Fruit fly (Drosophila melanogaster) whole organism, embryonic: ENCODE results near the gene CG10274.

Source experiments
- Antp ChIP-seq: fragments of 200-800 bp; sonication (Bioruptor generic); optimal IDR thresholded peaks from 3 replicates; lab custom pipeline; 2016; ENCODE audit warnings: missing biosample characterization, missing genetic modification characterization
- Bdp1 ChIP-seq: fragments of 200-800 bp; sonication (Bioruptor generic); optimal IDR thresholded peaks from 3 replicates; lab custom pipeline; 2016; ENCODE audit warnings: missing biosample characterization, missing genetic modification characterization
- CG11085 ChIP-seq: fragments of 200-800 bp; sonication (Bioruptor generic); IDR thresholded peaks from 2 replicates; pipeline ENCODE4 v1.3.6; 2022; ENCODE audit warnings: missing biosample characterization, missing genetic modification characterization
- CG11560 ChIP-seq: fragments of 200-800 bp; sonication (Bioruptor generic); IDR thresholded peaks from 3 replicates; pipeline ENCODE4 v1.3.6; 2022; ENCODE audit warnings: missing biosample characterization, missing genetic modification characterization
- CG12391 ChIP-seq: fragments of 200-800 bp; sonication (Bioruptor generic); optimal IDR thresholded peaks from 3 replicates; lab custom pipeline; 2018; ENCODE audit warnings: missing biosample characterization, mild to moderate bottlenecking, missing genetic modification characterization, moderate library complexity
- CG13424 ChIP-seq: fragments of 200-800 bp; sonication (Bioruptor generic); optimal IDR thresholded peaks from 2 replicates; lab custom pipeline; 2019; ENCODE audit warnings: missing biosample characterization, mild to moderate bottlenecking, missing genetic modification characterization, moderate library complexity
- CG15269 ChIP-seq: fragments of 200-800 bp; sonication (Bioruptor generic); optimal IDR thresholded peaks from 2 replicates; lab custom pipeline; 2018; ENCODE audit warnings: missing biosample characterization, mild to moderate bottlenecking, missing genetic modification characterization, moderate library complexity
- CG17328 ChIP-seq: fragments of 200-800 bp; sonication (Bioruptor generic); IDR thresholded peaks from 2 replicates; pipeline ENCODE4 v1.3.6; 2022; ENCODE audit warnings: missing biosample characterization, missing genetic modification characterization
- CG18262 ChIP-seq: fragments of 200-800 bp; optimal IDR thresholded peaks from 3 replicates; lab custom pipeline; 2019; ENCODE audit warnings: missing biosample characterization, mild to moderate bottlenecking, missing genetic modification characterization, moderate library complexity
- CG2129 ChIP-seq: fragments of 200-800 bp; sonication (Bioruptor generic); IDR thresholded peaks from 2 replicates; pipeline ENCODE4 v1.3.6; 2022; ENCODE audit warnings: missing biosample characterization, missing genetic modification characterization; ENCODE audit not compliant: partially characterized antibody
- CG34422 ChIP-seq: fragments of 200-800 bp; sonication (Bioruptor generic); IDR thresholded peaks from 3 replicates; pipeline ENCODE4 v1.3.6; 2022; ENCODE audit warnings: missing biosample characterization, missing genetic modification characterization
- CG3838 ChIP-seq: fragments of 200-800 bp; sonication (Bioruptor generic); optimal IDR thresholded peaks from 3 replicates; lab custom pipeline; 2016; ENCODE audit warnings: missing biosample characterization, missing genetic modification characterization
- CG4820 ChIP-seq: fragments of 200-800 bp; sonication (Bioruptor generic); optimal IDR thresholded peaks from 3 replicates; lab custom pipeline; 2016; ENCODE audit warnings: missing biosample characterization, missing genetic modification characterization
- CG5180 ChIP-seq: fragments of 200-800 bp; sonication (Bioruptor generic); optimal IDR thresholded peaks from 3 replicates; lab custom pipeline; 2017; ENCODE audit warnings: missing biosample characterization, missing genetic modification characterization, mild to moderate bottlenecking, moderate library complexity, missing genetic modification reagents
- CG6654 ChIP-seq: fragments of 200-800 bp; sonication (Bioruptor generic); optimal IDR thresholded peaks from 2 replicates; lab custom pipeline; 2017; ENCODE audit warnings: missing biosample characterization, mild to moderate bottlenecking, missing genetic modification characterization
- CG7786 ChIP-seq: fragments of 200-800 bp; sonication (Bioruptor generic); optimal IDR thresholded peaks from 2 replicates; lab custom pipeline; 2016; ENCODE audit warnings: missing biosample characterization, missing genetic modification characterization
- CG9727 ChIP-seq: fragments of 200-800 bp; sonication (Bioruptor generic); optimal IDR thresholded peaks from 3 replicates; lab custom pipeline; 2017; ENCODE audit warnings: missing biosample characterization, mild to moderate bottlenecking, missing genetic modification characterization
- CkIIα-i1 ChIP-seq: fragments of 200-800 bp; sonication (Bioruptor generic); IDR thresholded peaks from 2 replicates; pipeline ENCODE4 v1.3.6; 2022; ENCODE audit warnings: missing biosample characterization, missing genetic modification characterization
- Deaf1 ChIP-seq: fragments of 200-800 bp; optimal IDR thresholded peaks from 3 replicates; lab custom pipeline; 2019; ENCODE audit warnings: missing biosample characterization, mild to moderate bottlenecking, missing genetic modification characterization, moderate library complexity
- Doc2 ChIP-seq: fragments of 200-800 bp; sonication (Bioruptor generic); IDR thresholded peaks from 2 replicates; pipeline ENCODE4 v1.3.6; 2022; ENCODE audit warnings: missing biosample characterization, missing genetic modification characterization
- Gug ChIP-seq: fragments of 200-800 bp; sonication (Bioruptor generic); IDR thresholded peaks from 4 replicates; pipeline ENCODE4 v1.3.6; 2022; ENCODE audit warnings: missing biosample characterization, missing genetic modification characterization
- Nf-YB ChIP-seq: fragments of 200-800 bp; sonication (Bioruptor generic); optimal IDR thresholded peaks from 3 replicates; lab custom pipeline; 2019; ENCODE audit warnings: missing biosample characterization, mild to moderate bottlenecking, missing genetic modification characterization, moderate library complexity
- Nf-YC ChIP-seq: fragments of 200-800 bp; optimal IDR thresholded peaks from 3 replicates; lab custom pipeline; 2019; ENCODE audit warnings: missing biosample characterization, mild to moderate bottlenecking, missing genetic modification characterization, moderate library complexity
- Oli ChIP-seq: fragments of 200-800 bp; sonication (Bioruptor generic); optimal IDR thresholded peaks from 2 replicates; lab custom pipeline; 2018; ENCODE audit warnings: missing biosample characterization, mild to moderate bottlenecking, missing genetic modification characterization, moderate library complexity
- Ravus ChIP-seq: fragments of 200-800 bp; sonication (Bioruptor generic); IDR thresholded peaks from 2 replicates; pipeline ENCODE4 v1.3.6; 2022; ENCODE audit warnings: missing biosample characterization, missing genetic modification characterization
- Rfx ChIP-seq: fragments of 200-800 bp; sonication (Bioruptor generic); IDR thresholded peaks from 2 replicates; pipeline ENCODE4 v1.3.6; 2022; ENCODE audit warnings: missing biosample characterization, missing genetic modification characterization
- Taf1 ChIP-seq: fragments of 200-800 bp; sonication (Bioruptor generic); IDR thresholded peaks from 2 replicates; pipeline ENCODE4 v1.3.6; 2022; ENCODE audit warnings: missing biosample characterization, missing genetic modification characterization
- Usf ChIP-seq: fragments of 200-800 bp; sonication (Bioruptor generic); optimal IDR thresholded peaks from 2 replicates; lab custom pipeline; 2017; ENCODE audit warnings: missing genotype, missing biosample characterization, missing genetic modification characterization
- chn ChIP-seq: fragments of 200-800 bp; sonication (Bioruptor generic); optimal IDR thresholded peaks from 2 replicates; lab custom pipeline; 2016; ENCODE audit warnings: missing biosample characterization, missing genetic modification characterization
- ci ChIP-seq: fragments of 200-800 bp; sonication (Bioruptor generic); IDR thresholded peaks from 3 replicates; pipeline ENCODE4 v1.3.6; 2022; ENCODE audit warnings: missing biosample characterization, missing genetic modification characterization
- disco-r ChIP-seq: fragments of 200-800 bp; sonication (Bioruptor generic); optimal IDR thresholded peaks from 2 replicates; lab custom pipeline; 2016; ENCODE audit warnings: missing biosample characterization, missing genetic modification characterization
- ems ChIP-seq: fragments of 200-800 bp; sonication (Bioruptor generic); optimal IDR thresholded peaks from 3 replicates; lab custom pipeline; 2016; ENCODE audit warnings: missing biosample characterization, missing genetic modification characterization
- exex ChIP-seq: fragments of 200-800 bp; sonication (Bioruptor generic); optimal IDR thresholded peaks from 4 replicates; lab custom pipeline; 2018; ENCODE audit warnings: missing biosample characterization, mild to moderate bottlenecking, missing genetic modification characterization, moderate library complexity
- gt ChIP-seq: fragments of 200-800 bp; sonication (Bioruptor generic); IDR thresholded peaks from 2 replicates; pipeline ENCODE4 v1.3.6; 2022; ENCODE audit warnings: missing biosample characterization, missing genetic modification characterization
- hb ChIP-seq: fragments of 200-800 bp; sonication (Bioruptor generic); IDR thresholded peaks from 3 replicates; pipeline ENCODE4 v1.3.6; 2022; ENCODE audit warnings: missing biosample characterization, missing genetic modification characterization; ENCODE audit not compliant: partially characterized antibody
- jigr1 ChIP-seq: fragments of 200-800 bp; sonication (Bioruptor generic); IDR thresholded peaks from 3 replicates; pipeline ENCODE4 v1.3.6; 2022; ENCODE audit warnings: missing biosample characterization, missing genetic modification characterization
- kah ChIP-seq: fragments of 200-800 bp; sonication (Bioruptor generic); optimal IDR thresholded peaks from 2 replicates; lab custom pipeline; 2018; ENCODE audit warnings: missing biosample characterization, mild to moderate bottlenecking, missing genetic modification characterization
- lilli ChIP-seq: fragments of 200-800 bp; sonication (Bioruptor generic); optimal IDR thresholded peaks from 3 replicates; lab custom pipeline; 2016; ENCODE audit warnings: missing biosample characterization, missing genetic modification characterization
- lola ChIP-seq, 3 experiments: fragments of >200 bp in 2 of 3; fragments of 200-800 bp in 1 of 3; sonication (Bioruptor generic) in 1 of 3; optimal IDR thresholded peaks; 2 replicates each; lab custom pipeline; 2017 to 2019; ENCODE audit warnings: missing biosample characterization in 3 of 3, missing genetic modification characterization in 3 of 3, mild to moderate bottlenecking in 1 of 3, moderate library complexity in 1 of 3
- nerfin-1 ChIP-seq: fragments of 200-800 bp; sonication (Bioruptor generic); optimal IDR thresholded peaks from 3 replicates; lab custom pipeline; 2019; ENCODE audit warnings: missing biosample characterization, mild to moderate bottlenecking, missing genetic modification characterization, moderate library complexity
- phol ChIP-seq: fragments of 200-800 bp; sonication (Bioruptor generic); optimal IDR thresholded peaks from 3 replicates; lab custom pipeline; 2018; ENCODE audit warnings: missing biosample characterization, mild to moderate bottlenecking, missing genetic modification characterization, moderate library complexity
- pnt ChIP-seq: fragments of 200-800 bp; sonication (Bioruptor generic); optimal IDR thresholded peaks from 3 replicates; lab custom pipeline; 2016; ENCODE audit warnings: missing biosample characterization, missing genetic modification characterization
- sc ChIP-seq, 3 experiments: fragments of >200 bp in 2 of 3; fragments of 200-800 bp in 1 of 3; sonication (Bioruptor generic) in 1 of 3; optimal IDR thresholded peaks; 2 replicates in 2 of 3; 3 replicates in 1 of 3; lab custom pipeline; 2017; ENCODE audit warnings: mild to moderate bottlenecking in 1 of 3, missing biosample characterization in 1 of 3, missing genetic modification characterization in 1 of 3, missing genetic modification reagents in 1 of 3
- seq ChIP-seq: fragments of 200-800 bp; sonication (Bioruptor generic); IDR thresholded peaks from 2 replicates; pipeline ENCODE4 v1.3.6; 2022; ENCODE audit warnings: missing biosample characterization, missing genetic modification characterization
- slbo ChIP-seq: fragments of 200-800 bp; sonication (Bioruptor generic); IDR thresholded peaks from 2 replicates; pipeline ENCODE4 v1.3.6; 2022; ENCODE audit warnings: missing biosample characterization, missing genetic modification characterization
- so ChIP-seq: fragments of 200-800 bp; sonication (Bioruptor generic); IDR thresholded peaks from 3 replicates; pipeline ENCODE4 v1.3.6; 2022; ENCODE audit warnings: missing biosample characterization, missing genetic modification characterization
- tll ChIP-seq, 2 experiments: fragments of 200-800 bp in 1 of 2; fragments of >200 bp in 1 of 2; sonication (Bioruptor generic) in 1 of 2; optimal IDR thresholded peaks; 2 replicates each; lab custom pipeline; 2017 to 2019; ENCODE audit warnings: missing biosample characterization in 2 of 2, missing genetic modification characterization in 2 of 2, mild to moderate bottlenecking in 1 of 2, moderate library complexity in 1 of 2
- usp ChIP-seq: fragments of >200 bp; optimal IDR thresholded peaks from 2 replicates; lab custom pipeline; 2017; ENCODE audit warnings: missing biosample characterization, missing genetic modification characterization
- vnd ChIP-seq: fragments of 200-800 bp; sonication (Bioruptor generic); IDR thresholded peaks from 3 replicates; pipeline ENCODE4 v1.3.6; 2022; ENCODE audit warnings: missing biosample characterization, missing genetic modification characterization; ENCODE audit not compliant: partially characterized antibody
- zfh1 ChIP-seq: fragments of 200-800 bp; sonication (Bioruptor generic); IDR thresholded peaks from 3 replicates; pipeline ENCODE4 v1.3.6; 2022; ENCODE audit warnings: missing biosample characterization, missing genetic modification characterization

Gene CG10274

dm6 chr3L:6181776-6182175 lies at the start of gene CG10274 (continued):
- peak; percentile 53; the same call in 1 of the 3 replicates for TF ChIP-seq zfh1
- no peak for TF ChIP-seq Doc2
- TF ChIP-seq Taf1, result no peak
- TF ChIP-seq Oli, result peak; percentile 68
- TF ChIP-seq exex (tag; lab: Kevin White, UChicago), result no peak
- no peak for TF ChIP-seq seq (GFP tag; lab: Robert Waterston, UW)
- peak; percentile 76 for TF ChIP-seq CG18262 (tag; lab: Kevin White, UChicago)
- peak; percentile 46 for TF ChIP-seq Nf-YB (GFP tag; lab: Kevin White, UChicago)
- TF ChIP-seq Gug (GFP tag; lab: Robert Waterston, UW), result peak; percentile 65; the same call in 3 of the 4 replicates
- peak; percentile 85 for TF ChIP-seq lilli
- TF ChIP-seq CG4820 (GFP tag; lab: Kevin White, UChicago), result peak; percentile 78
- TF ChIP-seq vnd, result no peak
- TF ChIP-seq Ravus (GFP tag; lab: Robert Waterston, UW), result no peak
- peak; percentile 89 for TF ChIP-seq CG12391 (tag; lab: Kevin White, UChicago)
- TF ChIP-seq CG2129, result no peak
- no peak for TF ChIP-seq CG5180 (GFP tag; lab: Kevin White, UChicago)
- TF ChIP-seq slbo, result peak; percentile 84
- peak; percentile 76 for TF ChIP-seq CG9727 (GFP tag; lab: Kevin White, UChicago)
- TF ChIP-seq ems, result peak; percentile 64
- peak; percentile 51 for TF ChIP-seq Antp
- TF ChIP-seq CG15269 (tag; lab: Kevin White, UChicago), result no peak
- peak; percentile 35; the same call in 1 of the 3 replicates for TF ChIP-seq ci (GFP tag; lab: Robert Waterston, UW)
- no peak for TF ChIP-seq Deaf1 (tag; lab: Kevin White, UChicago)
- no peak for TF ChIP-seq CkIIα-i1
- TF ChIP-seq CG11085, result peak; percentile 43
- TF ChIP-seq kah (GFP tag; lab: Kevin White, UChicago), result no peak
- no peak for TF ChIP-seq hb
- TF ChIP-seq CG13424 (tag; lab: Kevin White, UChicago), result peak; percentile 84
- TF ChIP-seq nerfin-1 (tag; lab: Kevin White, UChicago), result peak; percentile 81
- TF ChIP-seq Rfx, result peak; percentile 86
- peak in 1 of 3 experiments; percentile 81 for TF ChIP-seq lola (GFP tag; optimal IDR thresholded peaks at IDR 0.05; lab: Kevin White, UChicago)
- TF ChIP-seq pnt, result peak; percentile 54
- TF ChIP-seq CG7786 (GFP tag; lab: Kevin White, UChicago), result peak; percentile 71
- TF ChIP-seq sc (optimal IDR thresholded peaks at IDR 0.05; lab: Kevin White, UChicago), result no peak
- TF ChIP-seq sc (GFP tag; optimal IDR thresholded peaks at IDR 0.05; lab: Kevin White, UChicago), result peak; percentile 29
- TF ChIP-seq phol (tag; lab: Kevin White, UChicago), result peak; percentile 86
- no peak for TF ChIP-seq usp (GFP tag; lab: Kevin White, UChicago)
- no peak for TF ChIP-seq disco-r (GFP tag; lab: Kevin White, UChicago)
- TF ChIP-seq so, result 0 out of 3 replicates have a peak, but pooled peaks have one; percentile 13
- TF ChIP-seq gt, result no peak
- peak; percentile 77; the same call in 2 of the 3 replicates for TF ChIP-seq CG34422
- peak; percentile 72 for TF ChIP-seq chn (GFP tag; lab: Kevin White, UChicago)
- no peak for TF ChIP-seq Nf-YC (tag; lab: Kevin White, UChicago)
- peak; percentile 47 for TF ChIP-seq Usf (GFP tag; lab: Kevin White, UChicago)
- peak in 1 of 2 experiments; percentile 44 for TF ChIP-seq tll (GFP tag; optimal IDR thresholded peaks at IDR 0.05; lab: Kevin White, UChicago)
- TF ChIP-seq CG6654 (GFP tag; lab: Kevin White, UChicago), result peak; percentile 18
- peak; percentile 49; the same call in 1 of the 2 replicates for TF ChIP-seq CG17328 (GFP tag; lab: Robert Waterston, UW)
- TF ChIP-seq CG11560 (tag; lab: Robert Waterston, UW), result 0 out of 3 replicates have a peak, but pooled peaks have one; percentile 23
- peak; percentile 69 for TF ChIP-seq Bdp1 (GFP tag; lab: Kevin White, UChicago)
- peak; percentile 50 for TF ChIP-seq CG3838 (GFP tag; lab: Kevin White, UChicago)
- TF ChIP-seq jigr1 (GFP tag; lab: Robert Waterston, UW), result no peak
